Worm (Caenorhabditis elegans): Measurements from ENCODE around the gene srbc-54.

The srbc-54 gene

ce11 chrV:15873762-15874161, 40.2 kb upstream of the srbc-54 start (continued):
- TF ChIP-seq lin-13 (GFP tag; optimal IDR thresholded peaks at IDR 0.05): peak; percentile 47
- peak; percentile 97 for TF ChIP-seq gei-8 (GFP tag; optimal IDR thresholded peaks at IDR 0.05)
- TF ChIP-seq ZK337.2 (GFP tag; IDR thresholded peaks at IDR 0.05): peak; percentile 93
- no peak for TF ChIP-seq ceh-62 (tag; optimal IDR thresholded peaks at IDR 0.05)
- TF ChIP-seq skn-1 (tag; optimal IDR thresholded peaks at IDR 0.05): no peak
- peak; percentile 96 for TF ChIP-seq tra-1 (GFP tag; IDR thresholded peaks at IDR 0.05)
- TF ChIP-seq tag-97 (GFP tag; IDR thresholded peaks at IDR 0.05): 0 out of 2 replicates have a peak, but pooled peaks have one; percentile 45
- TF ChIP-seq ces-1 (GFP tag; optimal IDR thresholded peaks at IDR 0.05): peak; percentile 26
- no peak for TF ChIP-seq nhr-237 (tag; optimal IDR thresholded peaks at IDR 0.05)
- peak; percentile 97 to 99 for TF ChIP-seq madf-5 (GFP tag; IDR thresholded peaks at IDR 0.05)
- TF ChIP-seq F10B5.3 (tag; optimal IDR thresholded peaks at IDR 0.05): peak; percentile 79
- TF ChIP-seq R02D3.7 (tag; optimal IDR thresholded peaks at IDR 0.05): no peak
- TF ChIP-seq zag-1 (tag; optimal IDR thresholded peaks at IDR 0.05): no peak
- no peak for TF ChIP-seq lin-15B (tag; optimal IDR thresholded peaks at IDR 0.05)
- TF ChIP-seq spr-3 (GFP tag; optimal IDR thresholded peaks at IDR 0.05): peak; percentile 91
- no peak for TF ChIP-seq ama-1 (optimal IDR thresholded peaks at IDR 0.05)
- TF ChIP-seq aly-2 (tag; optimal IDR thresholded peaks at IDR 0.05): peak; percentile 74
- TF ChIP-seq Y105C5A.15 (GFP tag; IDR thresholded peaks at IDR 0.05): peak; percentile 97
- peak; percentile 79 for TF ChIP-seq nhr-77 (tag; optimal IDR thresholded peaks at IDR 0.05)
- peak; percentile 88 for TF ChIP-seq mdt-29 (GFP tag; IDR thresholded peaks at IDR 0.05)
- TF ChIP-seq nhr-42 (GFP tag; IDR thresholded peaks at IDR 0.05): peak; percentile 95
- peak; percentile 99 for TF ChIP-seq F44E2.7 (GFP tag; IDR thresholded peaks at IDR 0.05)
- no peak for TF ChIP-seq nhr-102 (tag; optimal IDR thresholded peaks at IDR 0.05)
- no peak for TF ChIP-seq daf-12 (tag; optimal IDR thresholded peaks at IDR 0.05)
- TF ChIP-seq ceh-82 (tag; optimal IDR thresholded peaks at IDR 0.05): no peak
- TF ChIP-seq aha-1 (tag): peak; percentile 64
- TF ChIP-seq nhr-11 (tag; optimal IDR thresholded peaks at IDR 0.05): peak; percentile 54
- TF ChIP-seq lir-3 (tag; optimal IDR thresholded peaks at IDR 0.05): peak; percentile 89
- TF ChIP-seq hif-1 (tag; optimal IDR thresholded peaks at IDR 0.05): peak; percentile 64 to 80
- peak; percentile 92 for TF ChIP-seq ctbp-1 (GFP tag; IDR thresholded peaks at IDR 0.05)
- peak; percentile 52 for TF ChIP-seq nhr-28 (tag; optimal IDR thresholded peaks at IDR 0.05)
- TF ChIP-seq lin-38 (GFP tag; IDR thresholded peaks at IDR 0.05): peak; percentile 90
- peak; percentile 78 for TF ChIP-seq hlh-30 (tag; optimal IDR thresholded peaks at IDR 0.05; ENCODE audit: insufficient read depth)
- no peak for TF ChIP-seq dve-1 (tag; optimal IDR thresholded peaks at IDR 0.05; ENCODE audit: insufficient read depth)
- TF ChIP-seq daf-19 (GFP tag; conservative IDR thresholded peaks at IDR 0.05): peak; percentile 96
- TF ChIP-seq zfp-2 (tag; optimal IDR thresholded peaks at IDR 0.05): peak; percentile 71
- peak; percentile 80 for TF ChIP-seq ztf-7 (tag; optimal IDR thresholded peaks at IDR 0.05)
- TF ChIP-seq Y75B8A.6 (GFP tag; IDR thresholded peaks at IDR 0.05): peak; percentile 97
- TF ChIP-seq nhr-10 (tag; optimal IDR thresholded peaks at IDR 0.05): peak; percentile 27
- peak; percentile 94 for TF ChIP-seq T26A8.4 (GFP tag; IDR thresholded peaks at IDR 0.05)
- TF ChIP-seq ceh-32 (tag; optimal IDR thresholded peaks at IDR 0.05; ENCODE audit: poor library complexity): peak; percentile 72
- TF ChIP-seq lin-39 (tag; optimal IDR thresholded peaks at IDR 0.05): no peak
- TF ChIP-seq unc-130 (GFP tag; optimal IDR thresholded peaks at IDR 0.05): peak; percentile 84
- TF ChIP-seq cey-2 (tag; optimal IDR thresholded peaks at IDR 0.05; ENCODE audit: borderline replicate concordance, insufficient read depth): no peak
- TF ChIP-seq fkh-10 (GFP tag; optimal IDR thresholded peaks at IDR 0.05): no peak
- TF ChIP-seq nhr-76 (tag; optimal IDR thresholded peaks at IDR 0.05): no peak
- peak; percentile 99 for TF ChIP-seq egl-43 (GFP tag; IDR thresholded peaks at IDR 0.05)
- peak; percentile 86 for TF ChIP-seq mxl-2 (GFP tag; conservative IDR thresholded peaks at IDR 0.05)
- TF ChIP-seq jun-1 (tag; optimal IDR thresholded peaks at IDR 0.05): peak; percentile 78
- no peak for TF ChIP-seq egl-27 (tag; optimal IDR thresholded peaks at IDR 0.05)
- peak; percentile 98 for TF ChIP-seq F26F4.8 (GFP tag; conservative IDR thresholded peaks at IDR 0.05)
- TF ChIP-seq daf-16 (GFP tag; optimal IDR thresholded peaks at IDR 0.05): peak; percentile 75 to 97
- peak; percentile 79 for TF ChIP-seq daf-16 (tag; optimal IDR thresholded peaks at IDR 0.05)

Measured in whole organism, L4 larva.